Fruit fly (Drosophila melanogaster): ENCODE data around the gene CG34028.

dm6 chrX:9553545-9554320 lies 42.4 kb downstream of the CG34028 start:
- TF ChIP-seq psq (GFP tag; optimal IDR thresholded peaks at IDR 0.05) (peak; percentile 81), foxo (GFP tag; optimal IDR thresholded peaks at IDR 0.05) (peak in 1 of 2 experiments; percentile 94), jim (GFP tag; optimal IDR thresholded peaks at IDR 0.05) (no peak), Dfd (GFP tag; optimal IDR thresholded peaks at IDR 0.05) (no peak)

All from whole organism, wandering third instar larva.